Worm (Caenorhabditis elegans): ENCODE results near the gene Y68A4A.13.

Gene Y68A4A.13

DNA sequence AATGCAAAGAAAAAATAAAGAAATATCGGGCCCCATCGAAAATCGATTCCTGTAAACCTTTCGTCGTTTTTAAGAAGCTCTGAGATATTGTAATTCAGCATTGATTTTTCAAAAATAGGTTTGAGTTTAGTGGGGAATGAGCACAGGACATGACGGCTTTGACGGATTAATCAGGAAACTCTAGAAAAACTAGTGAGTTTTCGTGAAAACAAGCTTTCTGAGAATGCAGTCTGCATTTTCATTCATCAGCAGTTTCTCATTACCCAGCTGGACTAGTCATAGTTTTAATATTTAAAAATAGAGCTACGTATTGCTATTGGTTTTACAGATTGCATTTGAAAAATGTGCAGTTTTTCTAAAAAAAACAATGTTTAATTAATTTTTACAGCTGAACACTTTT, 15.7 kb downstream of the Y68A4A.13 start, which contains the start of gene srz-47:
srz-47 (minus strand) TSS at position 101 of the 400 bp plus-strand sequence.
- no peak for TF ChIP-seq B0310.2 (tag; optimal IDR thresholded peaks at IDR 0.05)
- TF ChIP-seq hnd-1 (tag; optimal IDR thresholded peaks at IDR 0.05): no peak
- no peak for TF ChIP-seq ama-1 (optimal IDR thresholded peaks at IDR 0.05)
- no peak for TF ChIP-seq tra-4 (tag; optimal IDR thresholded peaks at IDR 0.05)
- no peak for TF ChIP-seq F13C5.2 (tag; optimal IDR thresholded peaks at IDR 0.05)
- TF ChIP-seq aly-1 (tag; optimal IDR thresholded peaks at IDR 0.05): no peak
- no peak for TF ChIP-seq ceh-36 (tag; optimal IDR thresholded peaks at IDR 0.05)
- no peak for TF ChIP-seq ceh-13 (GFP tag; optimal IDR thresholded peaks at IDR 0.05)
- no peak for TF ChIP-seq pes-1 (GFP tag; IDR thresholded peaks at IDR 0.05)
- TF ChIP-seq flt-1 (GFP tag; IDR thresholded peaks at IDR 0.05): no peak
- no peak for TF ChIP-seq tbx-37 (GFP tag; conservative IDR thresholded peaks at IDR 0.05)
- no peak for TF ChIP-seq ets-7 (tag; optimal IDR thresholded peaks at IDR 0.05)
- no peak for TF ChIP-seq hmg-4 (GFP tag; optimal IDR thresholded peaks at IDR 0.05)
- no peak for TF ChIP-seq hmbx-1 (tag; optimal IDR thresholded peaks at IDR 0.05)

DNA sequence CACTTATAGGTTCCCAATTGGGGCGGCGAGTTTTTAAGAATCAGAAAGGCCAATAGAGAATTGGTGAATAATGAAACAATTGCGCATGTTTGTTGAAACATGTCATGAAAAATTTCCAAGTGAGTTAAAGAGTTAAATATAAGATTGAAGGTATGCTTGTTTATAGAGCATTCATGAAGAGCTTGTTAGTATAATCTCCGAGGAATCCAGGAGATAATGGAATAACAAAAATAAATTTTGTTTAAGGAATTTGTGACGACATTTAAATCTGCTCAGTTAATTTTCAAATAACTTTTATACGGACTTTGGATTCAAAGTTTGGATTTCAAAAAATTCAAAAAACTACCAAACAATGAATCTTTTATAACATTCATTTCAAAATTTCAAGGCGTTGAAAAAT, 17.5 kb downstream of the Y68A4A.13 start, which contains the start of gene str-199:
str-199 (minus strand) TSS at position 101 of the 400 bp plus-strand sequence.
- TF ChIP-seq aly-1 (tag; optimal IDR thresholded peaks at IDR 0.05): no peak
- no peak for TF ChIP-seq hmg-4 (GFP tag; optimal IDR thresholded peaks at IDR 0.05)
- no peak for TF ChIP-seq ama-1 (optimal IDR thresholded peaks at IDR 0.05)
- no peak for TF ChIP-seq pes-1 (GFP tag; IDR thresholded peaks at IDR 0.05)
- no peak for TF ChIP-seq B0310.2 (tag; optimal IDR thresholded peaks at IDR 0.05)
- no peak for TF ChIP-seq tbx-37 (GFP tag; conservative IDR thresholded peaks at IDR 0.05)
- TF ChIP-seq tra-4 (tag; optimal IDR thresholded peaks at IDR 0.05): no peak
- no peak for TF ChIP-seq hmbx-1 (tag; optimal IDR thresholded peaks at IDR 0.05)
- no peak for TF ChIP-seq flt-1 (GFP tag; IDR thresholded peaks at IDR 0.05)
- no peak for TF ChIP-seq F13C5.2 (tag; optimal IDR thresholded peaks at IDR 0.05)
- TF ChIP-seq tbx-11 (GFP tag; IDR thresholded peaks at IDR 0.05): no peak
- TF ChIP-seq scrt-1 (GFP tag; IDR thresholded peaks at IDR 0.05): no peak
- TF ChIP-seq sea-1 (GFP tag; conservative IDR thresholded peaks at IDR 0.05): no peak
- TF ChIP-seq ets-7 (tag; optimal IDR thresholded peaks at IDR 0.05): no peak

DNA sequence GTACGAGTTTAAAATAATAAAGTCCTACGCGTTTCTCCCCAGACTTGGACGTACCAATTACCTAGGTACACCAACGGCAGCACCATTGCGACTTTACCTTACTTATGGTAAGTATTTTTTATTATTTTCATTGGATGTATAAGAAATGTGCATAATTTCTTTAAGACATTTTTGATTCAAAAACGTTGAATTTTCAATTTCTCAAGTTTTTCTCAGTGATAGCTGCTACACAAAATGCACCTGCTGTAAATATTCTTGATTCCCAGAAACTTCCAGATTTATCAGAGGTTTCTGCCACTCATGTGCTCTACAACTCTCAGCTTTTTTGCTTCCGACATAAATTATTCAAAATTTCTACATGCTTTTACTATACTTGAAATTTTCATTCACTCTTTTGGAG, 25.9 kb downstream of the Y68A4A.13 start, which contains the start of gene srh-159:
srh-159 (plus strand) TSS at position 301 of the 400 bp plus-strand sequence.
- no peak for TF ChIP-seq sea-1 (GFP tag; conservative IDR thresholded peaks at IDR 0.05)
- TF ChIP-seq aly-1 (tag; optimal IDR thresholded peaks at IDR 0.05): no peak

DNA sequence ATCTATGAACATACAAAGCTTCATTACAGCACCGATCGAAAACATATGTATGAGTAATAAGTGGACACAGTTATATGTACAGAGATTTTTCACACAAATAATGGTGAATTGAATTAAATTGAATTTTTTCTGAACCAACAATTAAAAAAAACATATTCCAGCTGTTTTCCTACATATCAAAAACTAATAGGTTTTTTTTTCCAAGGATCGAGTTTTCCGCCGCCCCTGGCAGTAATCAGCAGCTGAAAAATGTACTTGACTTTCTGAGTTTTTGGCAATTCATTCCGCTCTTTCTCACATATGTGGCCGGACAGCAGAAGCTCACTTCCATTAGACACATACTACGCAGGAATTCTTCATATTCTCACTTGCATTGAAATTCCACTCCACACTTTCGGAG, 29.5 kb downstream of the Y68A4A.13 start, which contains the start of gene srh-174:
srh-174 (plus strand) TSS at position 301 of the 400 bp plus-strand sequence.
- TF ChIP-seq B0310.2 (tag; optimal IDR thresholded peaks at IDR 0.05) (no peak), ets-7 (tag; optimal IDR thresholded peaks at IDR 0.05) (no peak), hnd-1 (tag; optimal IDR thresholded peaks at IDR 0.05) (no peak), ceh-13 (GFP tag; optimal IDR thresholded peaks at IDR 0.05) (no peak), ama-1 (optimal IDR thresholded peaks at IDR 0.05) (no peak), hmbx-1 (tag; optimal IDR thresholded peaks at IDR 0.05) (no peak), ceh-36 (tag; optimal IDR thresholded peaks at IDR 0.05) (no peak), tra-4 (tag; optimal IDR thresholded peaks at IDR 0.05) (no peak), tbx-37 (GFP tag; conservative IDR thresholded peaks at IDR 0.05) (no peak), scrt-1 (GFP tag; IDR thresholded peaks at IDR 0.05) (no peak)

DNA sequence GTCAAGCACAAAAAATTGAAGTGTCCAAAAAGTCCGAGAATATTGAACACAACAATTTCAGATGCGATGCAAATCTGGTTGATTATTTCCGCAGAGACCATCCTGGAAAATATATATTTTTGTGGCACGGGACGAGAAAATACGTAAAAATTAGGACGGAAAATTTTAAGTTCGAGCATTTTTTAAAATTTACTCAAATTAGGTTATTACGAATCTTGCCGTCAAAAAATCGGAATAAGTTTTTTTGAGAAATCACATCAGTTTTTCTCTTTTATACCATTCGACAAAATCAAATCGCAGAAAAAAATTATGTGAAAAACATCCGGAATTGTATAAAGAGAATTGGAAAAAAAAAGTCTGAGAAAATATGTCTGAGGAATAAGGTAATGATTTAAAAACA, 30.0 kb downstream of the Y68A4A.13 start, which contains the start of gene srsx-1:
srsx-1 (minus strand) TSS at position 101 of the 400 bp plus-strand sequence.
- no peak for TF ChIP-seq hmg-4 (GFP tag; optimal IDR thresholded peaks at IDR 0.05)
- no peak for TF ChIP-seq tbx-11 (GFP tag; IDR thresholded peaks at IDR 0.05)
- TF ChIP-seq scrt-1 (GFP tag; IDR thresholded peaks at IDR 0.05): no peak
- TF ChIP-seq ceh-36 (tag; optimal IDR thresholded peaks at IDR 0.05): no peak
- TF ChIP-seq B0310.2 (tag; optimal IDR thresholded peaks at IDR 0.05): no peak
- TF ChIP-seq flt-1 (GFP tag; IDR thresholded peaks at IDR 0.05): no peak
- no peak for TF ChIP-seq hmbx-1 (tag; optimal IDR thresholded peaks at IDR 0.05)
- no peak for TF ChIP-seq ceh-13 (GFP tag; optimal IDR thresholded peaks at IDR 0.05)
- no peak for TF ChIP-seq sea-1 (GFP tag; conservative IDR thresholded peaks at IDR 0.05)

DNA sequence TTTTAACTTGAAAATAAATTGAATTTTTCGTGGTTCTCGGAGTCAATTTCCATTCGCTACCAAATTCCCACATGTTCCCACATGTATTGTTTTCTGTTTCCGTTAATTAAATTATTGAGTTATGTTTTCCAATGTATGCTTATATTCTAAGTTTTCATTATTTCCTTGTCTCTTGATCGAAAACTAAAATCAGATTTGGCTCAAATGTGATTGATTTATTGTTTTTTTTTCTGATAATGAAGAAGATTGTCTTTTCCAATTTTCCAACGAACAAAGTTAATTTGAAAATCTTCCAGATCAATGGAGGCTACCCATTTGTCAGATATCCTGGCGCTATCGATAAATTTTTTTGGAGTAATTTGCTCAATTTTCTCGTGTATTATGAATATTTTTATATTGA, 34.2 kb downstream of the Y68A4A.13 start, which contains the start of gene srbc-25:
srbc-25 (plus strand) TSS at position 301 of the 400 bp plus-strand sequence.
- no peak for TF ChIP-seq ets-7 (tag; optimal IDR thresholded peaks at IDR 0.05)
- TF ChIP-seq flt-1 (GFP tag; IDR thresholded peaks at IDR 0.05): no peak
- TF ChIP-seq F13C5.2 (tag; optimal IDR thresholded peaks at IDR 0.05): no peak
- TF ChIP-seq ceh-13 (GFP tag; optimal IDR thresholded peaks at IDR 0.05): no peak
- TF ChIP-seq tra-4 (tag; optimal IDR thresholded peaks at IDR 0.05): no peak
- TF ChIP-seq aly-1 (tag; optimal IDR thresholded peaks at IDR 0.05): no peak
- TF ChIP-seq ama-1 (optimal IDR thresholded peaks at IDR 0.05): no peak
- TF ChIP-seq B0310.2 (tag; optimal IDR thresholded peaks at IDR 0.05): no peak
- TF ChIP-seq hmg-4 (GFP tag; optimal IDR thresholded peaks at IDR 0.05): no peak
- no peak for TF ChIP-seq hmbx-1 (tag; optimal IDR thresholded peaks at IDR 0.05)
- TF ChIP-seq hnd-1 (tag; optimal IDR thresholded peaks at IDR 0.05): no peak
- TF ChIP-seq sea-1 (GFP tag; conservative IDR thresholded peaks at IDR 0.05): no peak
- TF ChIP-seq ceh-36 (tag; optimal IDR thresholded peaks at IDR 0.05): no peak
- TF ChIP-seq tbx-11 (GFP tag; IDR thresholded peaks at IDR 0.05): no peak
- no peak for TF ChIP-seq scrt-1 (GFP tag; IDR thresholded peaks at IDR 0.05)
- TF ChIP-seq tbx-37 (GFP tag; conservative IDR thresholded peaks at IDR 0.05): no peak
- TF ChIP-seq pes-1 (GFP tag; IDR thresholded peaks at IDR 0.05): no peak

DNA sequence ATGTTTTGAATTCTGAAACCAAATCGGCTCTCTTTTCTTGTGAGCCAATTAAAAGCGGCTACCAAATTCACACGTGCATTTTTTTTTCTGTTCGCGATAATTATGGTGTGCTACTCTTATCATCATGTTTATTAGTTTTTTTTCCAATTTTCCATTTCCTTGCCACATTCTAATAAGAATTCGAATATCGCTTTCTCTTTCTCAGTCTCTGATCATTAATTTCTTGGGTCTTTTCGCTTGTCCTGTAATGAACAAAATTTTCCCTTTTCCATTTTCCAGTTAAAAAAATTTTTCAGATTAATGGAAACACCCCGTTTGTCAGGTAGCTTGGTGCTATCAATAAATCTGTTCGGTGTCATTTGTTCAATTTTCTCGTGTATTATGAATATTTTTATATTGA, 36.4 kb downstream of the Y68A4A.13 start, which contains the start of gene srbc-26:
srbc-26 (plus strand) TSS at position 301 of the 400 bp plus-strand sequence.
- no peak for TF ChIP-seq hmg-4 (GFP tag; optimal IDR thresholded peaks at IDR 0.05)
- TF ChIP-seq tbx-37 (GFP tag; conservative IDR thresholded peaks at IDR 0.05): no peak
- TF ChIP-seq ceh-13 (GFP tag; optimal IDR thresholded peaks at IDR 0.05): no peak
- TF ChIP-seq flt-1 (GFP tag; IDR thresholded peaks at IDR 0.05): no peak
- no peak for TF ChIP-seq aly-1 (tag; optimal IDR thresholded peaks at IDR 0.05)
- no peak for TF ChIP-seq tra-4 (tag; optimal IDR thresholded peaks at IDR 0.05)
- TF ChIP-seq ama-1 (optimal IDR thresholded peaks at IDR 0.05): no peak

DNA sequence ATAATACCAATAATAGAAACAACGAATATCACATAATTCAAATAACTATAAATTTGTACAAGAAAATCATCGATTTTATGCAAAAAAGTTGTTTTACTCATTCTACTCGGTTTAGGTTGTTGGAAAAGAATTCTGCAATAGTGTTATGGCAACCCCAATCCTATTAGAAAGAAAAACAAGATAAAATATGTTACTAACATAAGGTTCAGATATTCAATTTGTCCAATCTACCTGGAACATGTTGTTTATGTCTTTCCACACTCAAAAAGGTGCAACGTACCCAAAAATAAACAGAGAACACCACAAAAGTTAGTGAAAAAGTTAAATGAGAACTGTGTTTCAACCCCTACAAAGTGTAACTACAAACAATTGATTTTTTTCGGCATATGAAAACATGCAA, 37.1 kb downstream of the Y68A4A.13 start, which contains the start of gene srw-51:
srw-51 (minus strand) TSS at position 101 of the 400 bp plus-strand sequence.
- no peak for TF ChIP-seq tra-4 (tag; optimal IDR thresholded peaks at IDR 0.05)
- no peak for TF ChIP-seq ama-1 (optimal IDR thresholded peaks at IDR 0.05)
- TF ChIP-seq scrt-1 (GFP tag; IDR thresholded peaks at IDR 0.05): no peak
- no peak for TF ChIP-seq tbx-37 (GFP tag; conservative IDR thresholded peaks at IDR 0.05)
- TF ChIP-seq hmg-4 (GFP tag; optimal IDR thresholded peaks at IDR 0.05): no peak
- no peak for TF ChIP-seq ets-7 (tag; optimal IDR thresholded peaks at IDR 0.05)
- TF ChIP-seq B0310.2 (tag; optimal IDR thresholded peaks at IDR 0.05): no peak

All from whole organism, early embryonic.